Fruit fly (Drosophila melanogaster) whole organism, embryonic: ENCODE measurements around the gene RfC3.
A peak's percentile ranks its signal among the peaks of the same experiment; 100 is the strongest.

Experiments used
- Atf-2 ChIP-seq: fragments of 200-800 bp; sonication (Bioruptor generic); optimal IDR thresholded peaks from 2 replicates; lab custom pipeline; 2016; ENCODE audit warnings: missing biosample characterization, missing genetic modification characterization
- Atf6 ChIP-seq: fragments of 200-800 bp; sonication (Bioruptor generic); IDR thresholded peaks from 2 replicates; pipeline ENCODE4 v1.3.6; 2022; ENCODE audit warnings: missing biosample characterization, missing genetic modification characterization
- BEAF-32 ChIP-seq: fragments of 200-800 bp; sonication (Bioruptor generic); optimal IDR thresholded peaks from 3 replicates; lab custom pipeline; 2017; ENCODE audit warnings: missing biosample characterization, missing genetic modification characterization, mild to moderate bottlenecking, moderate library complexity, missing genetic modification reagents
- CG10267 ChIP-seq: fragments of 200-800 bp; sonication (Bioruptor generic); optimal IDR thresholded peaks from 2 replicates; lab custom pipeline; 2018; ENCODE audit warnings: missing biosample characterization, mild to moderate bottlenecking, missing genetic modification characterization, moderate library complexity
- CG12071 ChIP-seq: fragments of 200-800 bp; sonication (Bioruptor generic); optimal IDR thresholded peaks from 3 replicates; lab custom pipeline; 2018; ENCODE audit warnings: missing biosample characterization, mild to moderate bottlenecking, missing genetic modification characterization
- CG1233 ChIP-seq: fragments of 200-800 bp; sonication (Bioruptor generic); optimal IDR thresholded peaks from 4 replicates; lab custom pipeline; 2018; ENCODE audit warnings: missing biosample characterization, mild to moderate bottlenecking, missing genetic modification characterization
- CG13296 ChIP-seq: fragments of 200-800 bp; sonication (Bioruptor generic); optimal IDR thresholded peaks from 3 replicates; lab custom pipeline; 2018; ENCODE audit warnings: missing biosample characterization, mild to moderate bottlenecking, missing genetic modification characterization
- CG13424 ChIP-seq: fragments of 200-800 bp; sonication (Bioruptor generic); optimal IDR thresholded peaks from 2 replicates; lab custom pipeline; 2019; ENCODE audit warnings: missing biosample characterization, mild to moderate bottlenecking, missing genetic modification characterization, moderate library complexity
- CG13775 ChIP-seq: fragments of 200-800 bp; sonication (Bioruptor generic); optimal IDR thresholded peaks from 3 replicates; lab custom pipeline; 2017; ENCODE audit warnings: missing biosample characterization, mild to moderate bottlenecking, missing genetic modification characterization
- CG15696 ChIP-seq: fragments of 200-800 bp; sonication (Bioruptor generic); optimal IDR thresholded peaks from 2 replicates; lab custom pipeline; 2019; ENCODE audit warnings: missing biosample characterization, mild to moderate bottlenecking, missing genetic modification characterization, moderate library complexity
- CG1602 ChIP-seq: fragments of 200-800 bp; sonication (Bioruptor generic); optimal IDR thresholded peaks from 3 replicates; lab custom pipeline; 2016; ENCODE audit warnings: missing biosample characterization, missing genetic modification characterization
- CG1603 ChIP-seq: fragments of 200-800 bp; sonication (Bioruptor generic); optimal IDR thresholded peaks from 2 replicates; lab custom pipeline; 2019; ENCODE audit warnings: missing biosample characterization, mild to moderate bottlenecking, missing genetic modification characterization, moderate library complexity
- CG17829 ChIP-seq: fragments of 200-800 bp; optimal IDR thresholded peaks from 2 replicates; lab custom pipeline; 2019; ENCODE audit warnings: missing biosample characterization, mild to moderate bottlenecking, missing genetic modification characterization, moderate library complexity
- CG1832 ChIP-seq: fragments of 200-800 bp; sonication (Bioruptor generic); optimal IDR thresholded peaks from 2 replicates; lab custom pipeline; 2017; ENCODE audit warnings: missing biosample characterization, mild to moderate bottlenecking, missing genetic modification characterization, inconsistent platforms
- CG18599 ChIP-seq: fragments of 200-800 bp; sonication (Bioruptor generic); optimal IDR thresholded peaks from 3 replicates; lab custom pipeline; 2017; ENCODE audit warnings: missing biosample characterization, missing genetic modification characterization, mild to moderate bottlenecking, moderate library complexity, missing genetic modification reagents
- CG30020 ChIP-seq: fragments of 200-800 bp; optimal IDR thresholded peaks from 2 replicates; lab custom pipeline; 2019; ENCODE audit warnings: missing biosample characterization, mild to moderate bottlenecking, missing genetic modification characterization, moderate library complexity
- CG30431 ChIP-seq: fragments of 200-800 bp; sonication (Bioruptor generic); optimal IDR thresholded peaks from 2 replicates; lab custom pipeline; 2017; ENCODE audit warnings: missing biosample characterization, missing genetic modification characterization
- CG34224 ChIP-seq: fragments of 200-800 bp; sonication (Bioruptor generic); IDR thresholded peaks from 3 replicates; pipeline ENCODE4 v1.3.6; 2022; ENCODE audit warnings: missing biosample characterization, missing genetic modification characterization; ENCODE audit not compliant: partially characterized antibody
- CG8765 ChIP-seq: fragments of 200-800 bp; sonication (Bioruptor generic); IDR thresholded peaks from 2 replicates; pipeline ENCODE4 v1.3.6; 2022; ENCODE audit warnings: missing biosample characterization, missing genetic modification characterization
- CrebB ChIP-seq: fragments of 200-800 bp; sonication (Bioruptor generic); optimal IDR thresholded peaks from 3 replicates; lab custom pipeline; 2018; ENCODE audit warnings: missing biosample characterization, mild to moderate bottlenecking, missing genetic modification characterization
- Doc3 ChIP-seq: fragments of 200-800 bp; sonication (Bioruptor generic); IDR thresholded peaks from 3 replicates; pipeline ENCODE4 v1.3.6; 2022; ENCODE audit warnings: missing biosample characterization, missing genetic modification characterization; ENCODE audit not compliant: partially characterized antibody
- Fer2 ChIP-seq: fragments of 200-800 bp; sonication (Bioruptor generic); optimal IDR thresholded peaks from 2 replicates; lab custom pipeline; 2018; ENCODE audit warnings: missing biosample characterization, mild to moderate bottlenecking, missing genetic modification characterization, moderate library complexity
- Mad ChIP-seq: fragments of 200-800 bp; sonication (Bioruptor generic); optimal IDR thresholded peaks from 2 replicates; lab custom pipeline; 2016; ENCODE audit warnings: missing biosample characterization, missing genetic modification characterization
- Myb ChIP-seq: fragments of 200-800 bp; sonication (Bioruptor generic); optimal IDR thresholded peaks from 2 replicates; lab custom pipeline; 2016; ENCODE audit warnings: missing biosample characterization, missing genetic modification characterization
- PHDP ChIP-seq: fragments of 200-800 bp; sonication (Bioruptor generic); optimal IDR thresholded peaks from 3 replicates; lab custom pipeline; 2018; ENCODE audit warnings: missing biosample characterization, mild to moderate bottlenecking, missing genetic modification characterization, moderate library complexity
- Scr ChIP-seq: fragments of 200-800 bp; sonication (Bioruptor generic); IDR thresholded peaks from 2 replicates; pipeline ENCODE4 v1.3.6; 2022; ENCODE audit warnings: missing biosample characterization, missing genetic modification characterization; ENCODE audit not compliant: partially characterized antibody
- Sry-δ ChIP-seq: fragments of 200-800 bp; sonication (Bioruptor generic); optimal IDR thresholded peaks from 2 replicates; lab custom pipeline; 2016; ENCODE audit warnings: missing biosample characterization, missing genetic modification characterization
- ab ChIP-seq: fragments of 200-800 bp; sonication (Bioruptor generic); optimal IDR thresholded peaks from 2 replicates; lab custom pipeline; 2016; ENCODE audit warnings: missing biosample characterization, missing genetic modification characterization
- ase ChIP-seq: fragments of 200-800 bp; sonication (Bioruptor generic); IDR thresholded peaks from 3 replicates; pipeline ENCODE4 v1.3.6; 2022; ENCODE audit warnings: missing biosample characterization, missing genetic modification characterization
- bbx ChIP-seq: fragments of 200-800 bp; sonication (Bioruptor generic); IDR thresholded peaks from 2 replicates; pipeline ENCODE4 v1.3.6; 2022; ENCODE audit warnings: missing biosample characterization, missing genetic modification characterization; ENCODE audit not compliant: partially characterized antibody
- cad ChIP-seq: fragments of >200 bp; optimal IDR thresholded peaks from 2 replicates; lab custom pipeline; 2017; ENCODE audit warnings: missing biosample characterization, missing genetic modification characterization
- chif ChIP-seq, 2 experiments: fragments of 200-800 bp; sonication (Bioruptor generic); optimal IDR thresholded peaks; 3 replicates each; lab custom pipeline; 2016; ENCODE audit warnings: missing biosample characterization in 2 of 2, missing genetic modification characterization in 2 of 2
- croc ChIP-seq: fragments of 200-800 bp; sonication (Bioruptor generic); conservative IDR thresholded peaks from 3 replicates; pipeline ENCODE4 v1.3.6; 2022; ENCODE audit warnings: missing biosample characterization, missing genetic modification characterization
- crp ChIP-seq, 2 experiments: fragments of 200-800 bp; sonication (Bioruptor generic); optimal IDR thresholded peaks; 2 replicates in 1 of 2; 3 replicates in 1 of 2; lab custom pipeline; 2017; ENCODE audit warnings: missing biosample characterization in 2 of 2, missing genetic modification characterization in 2 of 2, mild to moderate bottlenecking in 1 of 2, moderate library complexity in 1 of 2
- dati ChIP-seq: fragments of 200-800 bp; sonication (Bioruptor generic); IDR thresholded peaks from 2 replicates; pipeline ENCODE4 v1.3.6; 2022; ENCODE audit warnings: missing biosample characterization, missing genetic modification characterization
- emc ChIP-seq: fragments of 200-800 bp; sonication (Bioruptor generic); optimal IDR thresholded peaks from 2 replicates; lab custom pipeline; 2016; ENCODE audit warnings: missing biosample characterization, missing genetic modification characterization
- ewg ChIP-seq: fragments of 200-800 bp; sonication (Bioruptor generic); optimal IDR thresholded peaks from 3 replicates; lab custom pipeline; 2017; ENCODE audit warnings: mild to moderate bottlenecking, missing biosample characterization, missing genetic modification reagents, missing genetic modification characterization
- hbn ChIP-seq: fragments of 200-800 bp; sonication (Bioruptor generic); IDR thresholded peaks from 2 replicates; pipeline ENCODE4 v1.3.6; 2022; ENCODE audit warnings: missing biosample characterization, missing genetic modification characterization; ENCODE audit not compliant: partially characterized antibody
- ken ChIP-seq: fragments of 200-800 bp; sonication (Bioruptor generic); IDR thresholded peaks from 3 replicates; pipeline ENCODE4 v1.3.6; 2022; ENCODE audit warnings: missing biosample characterization, missing genetic modification characterization
- klu ChIP-seq: fragments of 200-800 bp; sonication (Bioruptor generic); IDR thresholded peaks from 2 replicates; pipeline ENCODE4 v1.3.6; 2022; ENCODE audit warnings: missing biosample characterization, missing genetic modification characterization
- mam ChIP-seq: fragments of 200-800 bp; sonication (Bioruptor generic); optimal IDR thresholded peaks from 3 replicates; lab custom pipeline; 2016; ENCODE audit warnings: missing biosample characterization, missing genetic modification characterization
- nerfin-2 ChIP-seq: fragments of 200-800 bp; sonication (Bioruptor generic); IDR thresholded peaks from 2 replicates; pipeline ENCODE4 v1.3.6; 2022; ENCODE audit warnings: missing biosample characterization, missing genetic modification characterization; ENCODE audit not compliant: partially characterized antibody
- onecut ChIP-seq: fragments of 200-800 bp; sonication (Bioruptor generic); IDR thresholded peaks from 2 replicates; pipeline ENCODE4 v1.3.6; 2022; ENCODE audit warnings: missing biosample characterization, missing genetic modification characterization
- peb ChIP-seq: fragments of 200-800 bp; sonication (Bioruptor generic); IDR thresholded peaks from 2 replicates; pipeline ENCODE4 v1.3.6; 2022; ENCODE audit warnings: missing biosample characterization, missing genetic modification characterization
- pzg ChIP-seq: fragments of 200-800 bp; sonication (Bioruptor generic); optimal IDR thresholded peaks from 3 replicates; lab custom pipeline; 2018; ENCODE audit warnings: missing biosample characterization, mild to moderate bottlenecking, missing genetic modification characterization, moderate library complexity
- sisA ChIP-seq: fragments of 200-800 bp; sonication (Bioruptor generic); IDR thresholded peaks from 2 replicates; pipeline ENCODE4 v1.3.6; 2022; ENCODE audit warnings: missing biosample characterization, missing genetic modification characterization
- sqz ChIP-seq: fragments of 200-800 bp; sonication (Bioruptor generic); optimal IDR thresholded peaks from 3 replicates; lab custom pipeline; 2018; ENCODE audit warnings: missing biosample characterization, mild to moderate bottlenecking, missing genetic modification characterization
- vnd ChIP-seq: fragments of 200-800 bp; sonication (Bioruptor generic); IDR thresholded peaks from 3 replicates; pipeline ENCODE4 v1.3.6; 2022; ENCODE audit warnings: missing biosample characterization, missing genetic modification characterization; ENCODE audit not compliant: partially characterized antibody
- yki ChIP-seq: fragments of >200 bp; optimal IDR thresholded peaks from 3 replicates; lab custom pipeline; 2018
- zen ChIP-seq: fragments of 200-800 bp; sonication (Bioruptor generic); optimal IDR thresholded peaks from 3 replicates; lab custom pipeline; 2018; ENCODE audit warnings: missing biosample characterization, mild to moderate bottlenecking, missing genetic modification characterization, moderate library complexity

The RfC3 gene

dm6 chr2L:10435606-10436160 lies 16.7 kb downstream of the RfC3 start, which contains the start of the genes TBC1D16 and holn1 (continued):
- TF ChIP-seq zen, result peak; percentile 1
- peak; percentile 71 for TF ChIP-seq Scr (GFP tag; lab: Robert Waterston, UW)
- peak; percentile 30; the same call in 1 of the 2 replicates for TF ChIP-seq bbx
- no peak for TF ChIP-seq mam (GFP tag; lab: Kevin White, UChicago)
- peak; percentile 85 for TF ChIP-seq ewg (GFP tag; lab: Kevin White, UChicago)
- TF ChIP-seq Fer2 (tag; lab: Kevin White, UChicago), result no peak
- no peak for TF ChIP-seq ken (GFP tag; lab: Robert Waterston, UW)
- no peak for TF ChIP-seq peb (GFP tag; lab: Robert Waterston, UW)
- peak; percentile 53; the same call in 1 of the 2 replicates for TF ChIP-seq hbn (GFP tag; lab: Robert Waterston, UW)
- peak; percentile 13 for TF ChIP-seq pzg
- TF ChIP-seq klu (GFP tag; lab: Robert Waterston, UW), result no peak
- no peak for TF ChIP-seq ab (GFP tag; lab: Kevin White, UChicago)
- TF ChIP-seq CG8765, result no peak
- peak; percentile 27; the same call in 1 of the 3 replicates for TF ChIP-seq Doc3 (GFP tag; lab: Robert Waterston, UW)
- TF ChIP-seq CG13296 (GFP tag; lab: Kevin White, UChicago), result peak; percentile 41
- TF ChIP-seq CG30020 (tag; lab: Kevin White, UChicago), result peak; percentile 94
- no peak for TF ChIP-seq vnd
- TF ChIP-seq Atf-2 (GFP tag; lab: Kevin White, UChicago), result no peak
- TF ChIP-seq CG30431 (GFP tag; lab: Kevin White, UChicago), result no peak
- TF ChIP-seq yki (lab: Kevin White, UChicago), result no peak
- TF ChIP-seq ase, result no peak
- no peak for TF ChIP-seq CG1832 (GFP tag; lab: Kevin White, UChicago)
- TF ChIP-seq cad (GFP tag; lab: Kevin White, UChicago), result no peak
- no peak for TF ChIP-seq sqz (GFP tag; lab: Kevin White, UChicago)
- no peak for TF ChIP-seq CG1602
- TF ChIP-seq CG13775 (GFP tag; lab: Kevin White, UChicago), result no peak
- no peak for TF ChIP-seq chif (GFP tag; optimal IDR thresholded peaks at IDR 0.05; lab: Kevin White, UChicago)
- TF ChIP-seq Sry-δ (GFP tag; lab: Kevin White, UChicago), result peak; percentile 62
- no peak for TF ChIP-seq Atf6 (GFP tag; lab: Robert Waterston, UW)
- TF ChIP-seq sisA, result no peak
- peak in 1 of 2 experiments; percentile 20 for TF ChIP-seq crp (GFP tag; optimal IDR thresholded peaks at IDR 0.05; lab: Kevin White, UChicago)
- no peak for TF ChIP-seq nerfin-2
- TF ChIP-seq CG1233 (GFP tag; lab: Kevin White, UChicago), result no peak
- TF ChIP-seq Myb (GFP tag; lab: Kevin White, UChicago), result no peak
- no peak for TF ChIP-seq CG18599 (GFP tag; lab: Kevin White, UChicago)
- peak; percentile 60 for TF ChIP-seq BEAF-32 (GFP tag; lab: Kevin White, UChicago)
- TF ChIP-seq CG34224 (GFP tag; lab: Robert Waterston, UW), result peak; percentile 45; the same call in 2 of the 3 replicates
- no peak for TF ChIP-seq dati (GFP tag; lab: Robert Waterston, UW)
- TF ChIP-seq CG15696, result peak; percentile 29
- TF ChIP-seq emc (GFP tag; lab: Kevin White, UChicago), result no peak
- TF ChIP-seq CG1603 (tag; lab: Kevin White, UChicago), result peak; percentile 8
- TF ChIP-seq CG12071 (GFP tag; lab: Kevin White, UChicago), result no peak
- TF ChIP-seq CG13424, result peak; percentile 13
- peak; percentile 1 for TF ChIP-seq CG10267 (tag; lab: Kevin White, UChicago)
- TF ChIP-seq PHDP, result peak; percentile 23
- TF ChIP-seq croc (GFP tag; lab: Robert Waterston, UW), result no peak
- peak; percentile 12 for TF ChIP-seq CG17829 (tag; lab: Kevin White, UChicago)
- no peak for TF ChIP-seq Mad
- TF ChIP-seq onecut (GFP tag; lab: Robert Waterston, UW), result peak; percentile 73
- TF ChIP-seq CrebB (tag; lab: Kevin White, UChicago), result no peak
